Worm (Caenorhabditis elegans): ENCODE data around the gene trmt-10C.2.
A peak's percentile ranks its signal among the peaks of the same experiment; 100 is the strongest.

Gene trmt-10C.2

DNA sequence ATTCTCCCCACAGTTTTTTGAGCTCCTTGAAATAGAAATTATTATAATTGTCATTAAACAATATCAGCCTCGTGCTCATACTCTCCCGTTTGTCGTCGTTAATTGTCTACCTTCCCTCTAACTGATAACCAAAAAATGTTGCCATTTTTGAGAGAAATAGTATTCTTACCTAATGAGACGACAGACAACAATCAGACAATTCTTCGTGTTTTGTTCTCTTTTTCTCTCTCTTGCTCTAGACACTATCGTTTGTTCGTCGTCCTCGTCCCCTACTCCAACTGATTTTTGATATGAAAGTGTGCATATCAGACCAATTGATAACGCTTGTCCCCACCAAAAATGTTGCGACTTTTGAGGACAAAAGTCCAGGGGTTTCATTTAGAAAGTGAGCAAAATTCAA is 15.5 kb downstream of the trmt-10C.2 start:
- no peak for TF ChIP-seq zag-1 (tag; optimal IDR thresholded peaks at IDR 0.05)
- TF ChIP-seq nhr-77 (tag; optimal IDR thresholded peaks at IDR 0.05): no peak
- no peak for TF ChIP-seq mbf-1 (tag; optimal IDR thresholded peaks at IDR 0.05)
- TF ChIP-seq nhr-23 (tag; optimal IDR thresholded peaks at IDR 0.05): no peak
- TF ChIP-seq nhr-21 (tag; optimal IDR thresholded peaks at IDR 0.05): no peak
- no peak for TF ChIP-seq egl-27 (tag; optimal IDR thresholded peaks at IDR 0.05)
- no peak for TF ChIP-seq ceh-16 (tag; optimal IDR thresholded peaks at IDR 0.05)
- no peak for TF ChIP-seq R02D3.7 (tag; optimal IDR thresholded peaks at IDR 0.05)
- TF ChIP-seq lsy-2 (tag; optimal IDR thresholded peaks at IDR 0.05): no peak
- TF ChIP-seq unc-62 (GFP tag; optimal IDR thresholded peaks at IDR 0.05): no peak
- TF ChIP-seq ztf-1 (GFP tag; conservative IDR thresholded peaks at IDR 0.05): no peak
- no peak for TF ChIP-seq nhr-10 (tag; optimal IDR thresholded peaks at IDR 0.05)
- TF ChIP-seq aly-2 (tag; optimal IDR thresholded peaks at IDR 0.05): no peak
- peak; percentile 5 for TF ChIP-seq sma-3 (GFP tag; optimal IDR thresholded peaks at IDR 0.05)
- TF ChIP-seq sma-9 (GFP tag; optimal IDR thresholded peaks at IDR 0.05): peak; percentile 58
- TF ChIP-seq sma-9 (tag; optimal IDR thresholded peaks at IDR 0.05): no peak
- TF ChIP-seq crh-2 (tag; optimal IDR thresholded peaks at IDR 0.05): peak; percentile 53
- TF ChIP-seq fos-1 (tag; optimal IDR thresholded peaks at IDR 0.05): peak; percentile 78
- TF ChIP-seq mab-5 (tag; optimal IDR thresholded peaks at IDR 0.05): no peak
- no peak for TF ChIP-seq sem-4 (tag; optimal IDR thresholded peaks at IDR 0.05)
- no peak for TF ChIP-seq Y55F3AM.14 (GFP tag; optimal IDR thresholded peaks at IDR 0.05)
- no peak for TF ChIP-seq lin-39 (tag; optimal IDR thresholded peaks at IDR 0.05)
- TF ChIP-seq nhr-25 (tag; optimal IDR thresholded peaks at IDR 0.05): no peak
- TF ChIP-seq ama-1 (optimal IDR thresholded peaks at IDR 0.05): no peak
- no peak for TF ChIP-seq blmp-1 (tag; optimal IDR thresholded peaks at IDR 0.05; ENCODE audit: insufficient read depth)
- TF ChIP-seq unc-55 (GFP tag; optimal IDR thresholded peaks at IDR 0.05): no peak
- TF ChIP-seq nhr-11 (tag; optimal IDR thresholded peaks at IDR 0.05): no peak
- no peak for TF ChIP-seq alr-1 (tag; optimal IDR thresholded peaks at IDR 0.05)
- no peak for TF ChIP-seq snpc-4 (tag; optimal IDR thresholded peaks at IDR 0.05)
- no peak for TF ChIP-seq lin-13 (GFP tag; optimal IDR thresholded peaks at IDR 0.05)
- TF ChIP-seq skn-1 (tag; optimal IDR thresholded peaks at IDR 0.05): peak; percentile 58
- no peak for TF ChIP-seq ceh-82 (tag; optimal IDR thresholded peaks at IDR 0.05)
- TF ChIP-seq elt-3 (tag; optimal IDR thresholded peaks at IDR 0.05): no peak
- no peak for TF ChIP-seq unc-39 (tag; optimal IDR thresholded peaks at IDR 0.05)
- TF ChIP-seq mdl-1 (tag; optimal IDR thresholded peaks at IDR 0.05): peak in 1 of 2 experiments; percentile 16
- TF ChIP-seq ZK546.5 (tag; optimal IDR thresholded peaks at IDR 0.05): no peak
- TF ChIP-seq gmeb-1 (tag; optimal IDR thresholded peaks at IDR 0.05): peak; percentile 29
- TF ChIP-seq dmd-4 (tag; optimal IDR thresholded peaks at IDR 0.05): no peak
- no peak for TF ChIP-seq peb-1 (tag; optimal IDR thresholded peaks at IDR 0.05)
- no peak for TF ChIP-seq nhr-6 (tag; optimal IDR thresholded peaks at IDR 0.05)
- peak; percentile 15 for TF ChIP-seq F13H6.1 (tag; optimal IDR thresholded peaks at IDR 0.05)
- peak; percentile 9 for TF ChIP-seq nhr-129 (tag; optimal IDR thresholded peaks at IDR 0.05)
- no peak for TF ChIP-seq nhr-237 (tag; optimal IDR thresholded peaks at IDR 0.05)
- no peak for TF ChIP-seq nhr-12 (tag; optimal IDR thresholded peaks at IDR 0.05)
- TF ChIP-seq C34F6.9 (tag; optimal IDR thresholded peaks at IDR 0.05): no peak
- TF ChIP-seq elt-1 (tag; optimal IDR thresholded peaks at IDR 0.05): no peak
- no peak for TF ChIP-seq ztf-11 (tag; optimal IDR thresholded peaks at IDR 0.05)
- no peak for TF ChIP-seq ztf-4 (tag; optimal IDR thresholded peaks at IDR 0.05)
- no peak for TF ChIP-seq lin-11 (tag; optimal IDR thresholded peaks at IDR 0.05)
